Fruit fly (Drosophila melanogaster): ENCODE results near the gene CG33689.
A peak's percentile ranks its signal among the peaks of the same experiment; 100 is the strongest.

The CG33689 gene

DNA sequence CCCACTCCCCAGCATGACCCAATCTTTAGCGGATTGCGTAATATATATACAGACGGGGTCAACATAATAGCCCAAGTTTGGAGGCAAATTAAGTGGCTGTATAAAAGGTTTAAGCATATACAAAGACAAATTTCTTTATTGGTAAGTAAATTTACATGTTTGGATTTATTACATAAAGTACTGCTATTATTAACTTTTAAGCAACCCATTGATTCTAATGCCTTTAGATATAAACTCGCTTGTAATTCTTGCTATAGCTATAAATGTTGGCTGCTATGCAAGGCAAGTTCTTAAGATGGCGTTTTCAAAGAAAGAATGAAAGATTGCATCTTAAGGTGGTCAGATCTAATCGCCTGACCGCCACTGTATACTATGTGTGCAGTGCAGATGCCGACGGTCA is 2.5 kb downstream of the CG33689 start (continued):
- no peak for TF ChIP-seq CG33213 (GFP tag; optimal IDR thresholded peaks at IDR 0.05)
- TF ChIP-seq CG10209 (GFP tag; optimal IDR thresholded peaks at IDR 0.05), result peak; percentile 32
- TF ChIP-seq nmo (GFP tag; optimal IDR thresholded peaks at IDR 0.05), result peak; percentile 53
- TF ChIP-seq CG9609 (GFP tag; optimal IDR thresholded peaks at IDR 0.05), result no peak
- TF ChIP-seq Kr (GFP tag; optimal IDR thresholded peaks at IDR 0.05), result no peak
- peak; percentile 40 for TF ChIP-seq D19B (GFP tag; optimal IDR thresholded peaks at IDR 0.05)
- no peak for TF ChIP-seq z (GFP tag; IDR thresholded peaks at IDR 0.05)
- TF ChIP-seq kay (GFP tag; optimal IDR thresholded peaks at IDR 0.05), result no peak
- TF ChIP-seq CG2116 (GFP tag; optimal IDR thresholded peaks at IDR 0.05), result no peak
- no peak for TF ChIP-seq ranshi (GFP tag; IDR thresholded peaks at IDR 0.05)
- TF ChIP-seq CG1832 (GFP tag; optimal IDR thresholded peaks at IDR 0.05), result no peak
- peak; percentile 37 for TF ChIP-seq BtbVII (GFP tag; optimal IDR thresholded peaks at IDR 0.05)
- no peak for TF ChIP-seq CG6175 (GFP tag; IDR thresholded peaks at IDR 0.05)
- TF ChIP-seq CG5245 (GFP tag; optimal IDR thresholded peaks at IDR 0.05), result no peak
- TF ChIP-seq Neu2 (GFP tag; optimal IDR thresholded peaks at IDR 0.05; ENCODE audit: borderline replicate concordance), result no peak
- TF ChIP-seq Nf-YC (tag; optimal IDR thresholded peaks at IDR 0.05), result peak; percentile 22
- peak; percentile 40 for TF ChIP-seq fd3F (GFP tag; optimal IDR thresholded peaks at IDR 0.05)
- TF ChIP-seq Aef1 (GFP tag; IDR thresholded peaks at IDR 0.05), result 0 out of 3 replicates have a peak, but pooled peaks have one; percentile 25

DNA sequence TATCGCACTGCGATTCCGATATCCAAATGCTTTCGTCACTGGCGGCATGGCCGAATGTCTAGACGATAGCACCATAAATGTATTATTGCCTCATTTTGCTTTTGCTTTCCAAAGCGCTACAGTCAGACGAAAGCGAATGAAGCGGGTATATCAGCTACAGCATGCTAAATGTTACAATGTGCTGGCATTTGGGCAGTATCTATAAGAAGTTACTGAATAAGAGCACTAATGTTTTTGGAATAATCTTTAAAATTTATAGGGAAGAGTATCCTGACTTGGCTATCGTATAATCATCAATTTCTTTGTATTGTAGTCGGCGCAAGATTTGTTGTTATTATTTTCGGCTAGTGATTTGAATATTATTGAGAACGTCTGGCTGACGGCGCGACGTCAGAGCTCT is 3.2 kb downstream of the CG33689 start:
- peak; percentile 75 for TF ChIP-seq Camta (GFP tag; optimal IDR thresholded peaks at IDR 0.05)
- TF ChIP-seq CG1233 (GFP tag; optimal IDR thresholded peaks at IDR 0.05), result peak; percentile 78
- TF ChIP-seq wdn (GFP tag; IDR thresholded peaks at IDR 0.05), result peak; percentile 81
- no peak for TF ChIP-seq CG18011 (GFP tag; optimal IDR thresholded peaks at IDR 0.05)
- no peak for TF ChIP-seq zen2 (GFP tag; IDR thresholded peaks at IDR 0.05; ENCODE audit: partially characterized antibody)
- TF ChIP-seq CG10565 (GFP tag; optimal IDR thresholded peaks at IDR 0.05), result no peak
- TF ChIP-seq Jarid2 (GFP tag; optimal IDR thresholded peaks at IDR 0.05), result peak; percentile 41
- peak; percentile 88 for TF ChIP-seq CG14014 (GFP tag; IDR thresholded peaks at IDR 0.05)
- peak; percentile 33 for TF ChIP-seq CG17802 (tag; optimal IDR thresholded peaks at IDR 0.05)
- TF ChIP-seq CG1603 (tag; optimal IDR thresholded peaks at IDR 0.05), result peak; percentile 86
- peak; percentile 87 for TF ChIP-seq Ada2b (GFP tag; IDR thresholded peaks at IDR 0.05)
- TF ChIP-seq sqz (GFP tag; optimal IDR thresholded peaks at IDR 0.05), result no peak
- peak; percentile 65; the same call in 1 of the 2 replicates for TF ChIP-seq cas (GFP tag; IDR thresholded peaks at IDR 0.05)
- TF ChIP-seq pita (GFP tag; optimal IDR thresholded peaks at IDR 0.05), result no peak
- TF ChIP-seq D19B (GFP tag; optimal IDR thresholded peaks at IDR 0.05), result peak; percentile 75
- peak; percentile 61; the same call in 1 of the 2 replicates for TF ChIP-seq dimm (GFP tag; IDR thresholded peaks at IDR 0.05)
- peak; percentile 98 for TF ChIP-seq Ets65A (GFP tag)
- TF ChIP-seq nau (GFP tag; optimal IDR thresholded peaks at IDR 0.05), result peak; percentile 61
- no peak for TF ChIP-seq D (optimal IDR thresholded peaks at IDR 0.05)
- TF ChIP-seq D (GFP tag; optimal IDR thresholded peaks at IDR 0.05), result peak; percentile 42
- peak; percentile 52; the same call in 1 of the 2 replicates for TF ChIP-seq wor (GFP tag; IDR thresholded peaks at IDR 0.05)
- peak; percentile 96 for TF ChIP-seq Rfx (GFP tag; IDR thresholded peaks at IDR 0.05)
- peak; percentile 53 for TF ChIP-seq pb (GFP tag; optimal IDR thresholded peaks at IDR 0.05)
- TF ChIP-seq CG10543 (GFP tag; optimal IDR thresholded peaks at IDR 0.05), result peak; percentile 40
- peak; percentile 75 for TF ChIP-seq CG11696 (GFP tag; IDR thresholded peaks at IDR 0.05)
- TF ChIP-seq az2 (GFP tag; optimal IDR thresholded peaks at IDR 0.05), result peak; percentile 66
- TF ChIP-seq CG10267 (tag; optimal IDR thresholded peaks at IDR 0.05), result peak; percentile 43
- TF ChIP-seq Ptx1 (GFP tag; IDR thresholded peaks at IDR 0.05), result peak; percentile 84
- no peak for TF ChIP-seq knrl (GFP tag; IDR thresholded peaks at IDR 0.05; ENCODE audit: partially characterized antibody)
- peak; percentile 30 for TF ChIP-seq corto (GFP tag; optimal IDR thresholded peaks at IDR 0.05)
- peak; percentile 63 for TF ChIP-seq Rx (GFP tag; IDR thresholded peaks at IDR 0.05)
- TF ChIP-seq PHDP (tag; optimal IDR thresholded peaks at IDR 0.05), result peak; percentile 80
- TF ChIP-seq Awh (GFP tag; IDR thresholded peaks at IDR 0.05), result peak; percentile 73
- TF ChIP-seq TFAM (GFP tag; optimal IDR thresholded peaks at IDR 0.05), result no peak
